Fruit fly (Drosophila melanogaster): ENCODE measurements around the gene Ubc4.
A peak's percentile ranks its signal among the peaks of the same experiment; 100 is the strongest.

Ubc4 gene

DNA sequence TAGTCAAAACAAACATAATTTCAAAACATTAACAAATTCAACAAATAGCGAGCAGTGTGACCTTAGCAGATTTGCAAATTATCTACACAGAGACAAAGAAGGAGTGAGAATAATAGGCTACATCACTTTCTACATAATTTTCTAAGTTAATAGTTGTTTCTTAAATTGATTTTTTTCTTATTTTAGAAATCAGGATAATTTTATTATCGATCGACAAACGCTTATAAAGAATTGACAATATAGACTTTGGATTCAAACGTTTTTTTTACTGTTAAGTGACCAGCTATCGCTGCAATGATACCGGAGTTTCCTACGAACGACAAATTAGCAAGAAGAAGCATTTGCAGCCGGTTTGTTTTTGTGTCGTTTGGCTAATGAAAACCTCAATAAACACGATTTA is 25.0 kb downstream of the Ubc4 start, which contains the start of the genes nbs and defl (continued):
- TF ChIP-seq CG11762 (GFP tag; optimal IDR thresholded peaks at IDR 0.05; ENCODE audit: insufficient read depth) (no peak), Sox14 (GFP tag; optimal IDR thresholded peaks at IDR 0.05) (no peak), CG11294 (GFP tag; IDR thresholded peaks at IDR 0.05) (peak; percentile 16; the same call in 1 of the 2 replicates), CG3032 (tag; optimal IDR thresholded peaks at IDR 0.05) (peak; percentile 73), CG6792 (GFP tag; optimal IDR thresholded peaks at IDR 0.05) (no peak), CG32006 (GFP tag; optimal IDR thresholded peaks at IDR 0.05) (no peak), CG34406 (GFP tag; optimal IDR thresholded peaks at IDR 0.05) (no peak), spab (GFP tag; optimal IDR thresholded peaks at IDR 0.05) (no peak), Lpt (GFP tag; optimal IDR thresholded peaks at IDR 0.05) (peak; percentile 26), Blimp-1 (GFP tag; optimal IDR thresholded peaks at IDR 0.05) (no peak), topi (GFP tag; optimal IDR thresholded peaks at IDR 0.05) (no peak), fd59A (GFP tag; optimal IDR thresholded peaks at IDR 0.05) (no peak), CG1621 (tag; optimal IDR thresholded peaks at IDR 0.05) (no peak), Sox15 (GFP tag; optimal IDR thresholded peaks at IDR 0.05) (peak; percentile 46), Eip93F (GFP tag; optimal IDR thresholded peaks at IDR 0.05) (no peak), Met (GFP tag; optimal IDR thresholded peaks at IDR 0.05) (no peak), Eip78C (GFP tag) (no peak), eg (GFP tag; IDR thresholded peaks at IDR 0.05) (peak; percentile 80), Hr39 (GFP tag; optimal IDR thresholded peaks at IDR 0.05) (no peak), CG7368 (GFP tag; optimal IDR thresholded peaks at IDR 0.05) (no peak), acj6 (GFP tag; optimal IDR thresholded peaks at IDR 0.05) (no peak), CG9139 (GFP tag; optimal IDR thresholded peaks at IDR 0.05) (no peak), Eip75B (GFP tag; optimal IDR thresholded peaks at IDR 0.05) (no peak), CG6163 (GFP tag; IDR thresholded peaks at IDR 0.05) (no peak), pdm3 (GFP tag; optimal IDR thresholded peaks at IDR 0.05) (no peak), fkh (GFP tag; optimal IDR thresholded peaks at IDR 0.05) (no peak)

DNA sequence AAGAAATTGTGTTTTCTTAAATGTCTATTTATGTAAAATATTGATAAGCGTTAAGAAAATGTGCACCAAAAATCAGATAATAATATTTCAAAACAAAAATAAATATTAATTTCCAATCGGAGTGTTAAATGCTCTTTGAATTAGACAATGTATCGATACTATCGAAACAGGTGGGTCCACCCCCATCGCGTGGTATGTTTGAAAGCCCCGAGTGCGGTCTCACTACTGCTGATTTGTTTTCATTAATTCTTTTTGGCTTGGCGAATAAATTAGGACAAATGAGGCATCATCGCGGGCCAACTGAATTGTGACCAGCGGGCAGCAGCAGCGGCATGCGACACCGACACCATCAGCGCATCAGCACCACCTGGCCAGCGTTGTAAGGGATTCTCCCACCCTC is 28.6 kb downstream of the Ubc4 start, which contains the start of gene Naa60:
Gene Naa60 (plus strand): TSS at position 189 of the 400 bp plus-strand sequence.
- TF ChIP-seq eg (GFP tag; IDR thresholded peaks at IDR 0.05) (no peak), fkh (GFP tag; optimal IDR thresholded peaks at IDR 0.05) (no peak), CG31627 (GFP tag; optimal IDR thresholded peaks at IDR 0.05) (no peak), CG3032 (tag; optimal IDR thresholded peaks at IDR 0.05) (no peak), CG16779 (tag; optimal IDR thresholded peaks at IDR 0.05) (no peak), dsx (GFP tag; optimal IDR thresholded peaks at IDR 0.05; ENCODE audit: poor library complexity, severe bottlenecking) (no peak), Sox102F (GFP tag; optimal IDR thresholded peaks at IDR 0.05) (no peak), acj6 (GFP tag; optimal IDR thresholded peaks at IDR 0.05) (no peak), CG6163 (GFP tag; IDR thresholded peaks at IDR 0.05) (no peak), Sox14 (GFP tag; optimal IDR thresholded peaks at IDR 0.05) (no peak), CG6808 (GFP tag; optimal IDR thresholded peaks at IDR 0.05) (no peak), CG6854 (GFP tag; optimal IDR thresholded peaks at IDR 0.05) (no peak), svp (GFP tag) (no peak), CG11902 (GFP tag; optimal IDR thresholded peaks at IDR 0.05) (no peak), CG10631 (GFP tag; optimal IDR thresholded peaks at IDR 0.05) (no peak), vri (GFP tag; optimal IDR thresholded peaks at IDR 0.05) (no peak), CG8319 (GFP tag; optimal IDR thresholded peaks at IDR 0.05) (no peak), CG6276 (GFP tag; optimal IDR thresholded peaks at IDR 0.05) (no peak)

- TF ChIP-seq achi (GFP tag; optimal IDR thresholded peaks at IDR 0.05) (peak; percentile 99), Smox (GFP tag; optimal IDR thresholded peaks at IDR 0.05) (no peak), OdsH (GFP tag; optimal IDR thresholded peaks at IDR 0.05) (no peak), CG1621 (tag; optimal IDR thresholded peaks at IDR 0.05) (peak; percentile 19), CG6854 (GFP tag; optimal IDR thresholded peaks at IDR 0.05) (peak; percentile 20), esn (GFP tag; optimal IDR thresholded peaks at IDR 0.05) (peak; percentile 19)
Observed at dm6 chr3L:9729795-9730421, 31.8 kb downstream of the Ubc4 start, which contains the start of gene ATPsynB. TSS of gene ATPsynB (plus strand) at chr3L:9729999.

Data from whole organism, prepupa.